Fruit fly (Drosophila melanogaster): Measurements from ENCODE around the gene nmd.

DNA sequence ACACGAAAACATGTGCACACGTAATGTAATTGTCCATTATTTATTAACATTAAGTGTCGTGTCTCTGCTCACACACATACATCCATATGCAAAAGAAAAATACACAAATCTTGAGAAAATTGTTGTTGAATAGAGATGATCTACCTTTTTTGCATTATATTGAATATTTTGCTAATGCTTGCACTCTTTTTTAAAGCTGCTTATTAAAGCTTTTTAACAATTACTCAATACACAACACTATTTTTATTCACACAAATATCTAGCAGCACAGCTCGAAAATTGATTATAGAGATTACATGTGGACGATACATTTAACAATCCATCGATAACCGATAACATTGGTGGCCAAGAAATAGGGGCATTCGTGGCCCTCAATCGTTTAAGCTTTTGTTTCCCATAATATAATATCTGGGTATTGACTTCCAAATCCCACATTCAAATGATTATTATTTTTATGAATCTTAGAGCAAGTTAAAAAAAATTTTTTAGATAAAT lies 11.6 kb downstream of the nmd start, which contains the start of gene Ufd4:
- TF ChIP-seq psq (optimal IDR thresholded peaks at IDR 0.05) (no peak), usp (GFP tag; optimal IDR thresholded peaks at IDR 0.05) (no peak), Dll (optimal IDR thresholded peaks at IDR 0.05) (no peak), CG8478 (optimal IDR thresholded peaks at IDR 0.05) (no peak), pan (optimal IDR thresholded peaks at IDR 0.05) (no peak)
